Fruit fly (Drosophila melanogaster) whole organism, embryonic: Measurements from ENCODE around the gene Sodq.
A peak's percentile ranks its signal among the peaks of the same experiment; 100 is the strongest.

Source experiments
- Awh ChIP-seq: fragments of 200-800 bp; sonication (Bioruptor generic); IDR thresholded peaks from 2 replicates; pipeline ENCODE4, ENCODE4 v1.3.6; 2022; ENCODE audit warnings: missing biosample characterization, missing genetic modification characterization
- CG10321 ChIP-seq: fragments of 200-800 bp; sonication (Bioruptor generic); IDR thresholded peaks from 2 replicates; pipeline ENCODE4 v1.3.6; 2022; ENCODE audit warnings: missing biosample characterization, missing genetic modification characterization
- CG15269 ChIP-seq: fragments of 200-800 bp; sonication (Bioruptor generic); optimal IDR thresholded peaks from 2 replicates; lab custom pipeline; 2018; ENCODE audit warnings: missing biosample characterization, mild to moderate bottlenecking, missing genetic modification characterization, moderate library complexity
- CG31365 ChIP-seq: fragments of 200-800 bp; sonication (Bioruptor generic); optimal IDR thresholded peaks from 2 replicates; lab custom pipeline; 2018; ENCODE audit warnings: missing biosample characterization, mild to moderate bottlenecking, missing genetic modification characterization
- HLHmδ ChIP-seq: fragments of 200-800 bp; sonication (Bioruptor generic); optimal IDR thresholded peaks from 2 replicates; lab custom pipeline; 2018; ENCODE audit warnings: missing biosample characterization, mild to moderate bottlenecking, missing genetic modification characterization, moderate library complexity
- Sry-δ ChIP-seq: fragments of 200-800 bp; sonication (Bioruptor generic); optimal IDR thresholded peaks from 2 replicates; lab custom pipeline; 2016; ENCODE audit warnings: missing biosample characterization, missing genetic modification characterization
- ac ChIP-seq: fragments of 200-800 bp; sonication (Bioruptor generic); optimal IDR thresholded peaks from 3 replicates; lab custom pipeline; 2017; ENCODE audit warnings: missing biosample characterization, mild to moderate bottlenecking, missing genetic modification characterization
- gsb ChIP-seq: fragments of 200-800 bp; sonication (Bioruptor generic); IDR thresholded peaks from 2 replicates; pipeline ENCODE4 v1.3.6; 2022; ENCODE audit warnings: missing biosample characterization, missing genetic modification characterization
- org-1 ChIP-seq: fragments of 200-800 bp; sonication (Bioruptor generic); optimal IDR thresholded peaks from 2 replicates; lab custom pipeline; 2017; ENCODE audit warnings: missing biosample characterization, missing genetic modification characterization
- pb ChIP-seq: fragments of 200-800 bp; sonication (Bioruptor generic); optimal IDR thresholded peaks from 3 replicates; lab custom pipeline; 2016; ENCODE audit warnings: missing biosample characterization, missing genetic modification characterization
- prd ChIP-seq, 3 experiments: fragments of >200 bp in 2 of 3; fragments of 200-800 bp in 1 of 3; sonication (Bioruptor generic) in 1 of 3; optimal IDR thresholded peaks in 2 of 3; IDR thresholded peaks in 1 of 3; 2 replicates in 2 of 3; 3 replicates in 1 of 3; pipeline versions ENCODE4 v1.3.6 to Lab custom; 2017 to 2022; ENCODE audit warnings: missing biosample characterization in 1 of 3, missing genetic modification characterization in 1 of 3
- usp ChIP-seq: fragments of >200 bp; optimal IDR thresholded peaks from 2 replicates; lab custom pipeline; 2017; ENCODE audit warnings: missing biosample characterization, missing genetic modification characterization
- wdn ChIP-seq: fragments of 200-800 bp; sonication (Bioruptor generic); IDR thresholded peaks from 2 replicates; pipeline ENCODE4 v1.3.6; 2022; ENCODE audit warnings: missing biosample characterization, missing genetic modification characterization
- wek ChIP-seq: fragments of 200-800 bp; sonication (Bioruptor generic); optimal IDR thresholded peaks from 3 replicates; lab custom pipeline; 2018; ENCODE audit warnings: missing biosample characterization, mild to moderate bottlenecking, missing genetic modification characterization, moderate library complexity

DNA sequence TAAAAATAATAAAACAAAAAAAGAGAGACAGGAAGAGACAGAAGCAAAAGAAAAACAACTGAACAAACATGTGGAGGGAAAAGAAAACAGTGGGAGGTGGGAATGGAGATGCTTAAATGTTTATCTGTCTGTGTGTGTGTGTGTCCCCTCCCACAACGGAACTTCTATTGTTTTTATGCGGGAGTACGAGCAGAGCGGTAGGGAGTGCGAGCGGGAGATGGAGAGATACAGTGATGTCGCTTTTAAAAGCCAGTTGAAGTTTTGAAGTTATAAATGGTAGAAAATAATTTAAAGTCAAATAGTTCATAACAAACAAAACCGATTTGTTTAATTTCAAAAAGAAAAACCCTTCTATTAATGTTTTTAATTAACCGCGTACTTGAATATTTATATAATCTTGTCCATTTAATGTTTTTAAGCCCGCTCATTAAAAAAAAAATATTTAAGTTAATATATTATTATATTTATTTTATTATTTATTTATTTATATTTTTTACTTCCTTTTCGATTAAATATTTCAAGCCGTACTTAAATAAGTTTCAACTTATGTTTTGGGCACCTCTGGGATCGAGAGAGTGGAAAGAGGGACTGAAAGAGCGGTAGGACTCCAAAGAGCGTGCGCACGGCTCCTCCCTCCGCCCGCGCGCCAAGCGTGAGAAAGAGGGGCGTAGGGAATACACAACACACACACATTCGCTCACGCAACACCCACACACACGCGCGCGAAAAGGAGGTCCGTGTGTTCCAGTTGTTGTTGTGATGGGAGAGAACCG, 15.2 kb upstream of the Sodq start:
- TF ChIP-seq Awh (GFP tag; lab: Robert Waterston, UW) = peak; percentile 45; the same call in 1 of the 2 replicates
- TF ChIP-seq gsb (GFP tag; lab: Robert Waterston, UW) = no peak
- TF ChIP-seq Sry-δ (GFP tag; lab: Kevin White, UChicago) = no peak
- no peak for TF ChIP-seq wdn (GFP tag; lab: Robert Waterston, UW)
- TF ChIP-seq usp (GFP tag; lab: Kevin White, UChicago) = no peak
- TF ChIP-seq prd (optimal IDR thresholded peaks at IDR 0.05; lab: Kevin White, UChicago) = no peak
- TF ChIP-seq prd (GFP tag; IDR thresholded peaks at IDR 0.05; lab: Robert Waterston, UW) = peak; percentile 49; the same call in 1 of the 3 replicates
- no peak for TF ChIP-seq wek
- peak; percentile 59 for TF ChIP-seq CG15269 (tag; lab: Kevin White, UChicago)
- TF ChIP-seq CG31365 (tag; lab: Kevin White, UChicago) = no peak
- TF ChIP-seq ac (GFP tag; lab: Kevin White, UChicago) = no peak
- no peak for TF ChIP-seq CG10321 (GFP tag; lab: Robert Waterston, UW)
- TF ChIP-seq pb (GFP tag; lab: Kevin White, UChicago) = no peak
- TF ChIP-seq org-1 = peak; percentile 23
- TF ChIP-seq HLHmδ (GFP tag; lab: Kevin White, UChicago) = no peak
